Worm (Caenorhabditis elegans) whole organism, young adult: ENCODE data around the gene his-32.

ENCODE experiments used
- K11D2.4 ChIP-seq: fragments of 200-800 bp; sonication (Bioruptor generic); IDR thresholded peaks from 2 replicates; pipeline ENCODE4 v1.3.6; 2022; ENCODE audit warnings: missing genetic modification reagents, missing genetic modification characterization, missing compliant biosample characterization
- K12H6.12 ChIP-seq: fragments of 200-800 bp; sonication (Bioruptor generic); optimal IDR thresholded peaks from 2 replicates; lab custom pipeline; 2018; ENCODE audit warnings: mild to moderate bottlenecking, missing genetic modification characterization, missing compliant biosample characterization
- Y53F4B.3 ChIP-seq: fragments of 200-800 bp; sonication (Bioruptor generic); IDR thresholded peaks from 2 replicates; pipeline ENCODE4 v1.3.6; 2022; ENCODE audit warnings: missing genetic modification reagents, missing genetic modification characterization, missing compliant biosample characterization
- Y79H2A.3 ChIP-seq: fragments of 200-800 bp; sonication (Bioruptor generic); conservative IDR thresholded peaks from 2 replicates; pipeline ENCODE4 v1.3.6; 2022; ENCODE audit warnings: missing genetic modification reagents, missing genetic modification characterization, missing compliant biosample characterization
- aptf-2 ChIP-seq: fragments of 200-800 bp; sonication (Bioruptor generic); conservative IDR thresholded peaks from 2 replicates; pipeline ENCODE4 v1.3.6; 2022; ENCODE audit warnings: missing genetic modification reagents, missing genetic modification characterization, missing compliant biosample characterization
- hlh-12 ChIP-seq: sonication (generic microtip); optimal IDR thresholded peaks from 2 replicates; lab custom pipeline; 2016; ENCODE audit warnings: missing genetic modification characterization, missing compliant biosample characterization
- lin-54 ChIP-seq: fragments of 200-800 bp; sonication (Bioruptor generic); optimal IDR thresholded peaks from 2 replicates; lab custom pipeline; 2018; ENCODE audit warnings: mild to moderate bottlenecking, missing genetic modification characterization, missing compliant biosample characterization
- nhr-120 ChIP-seq: fragments of 200-800 bp; sonication (Bioruptor generic); IDR thresholded peaks from 2 replicates; pipeline ENCODE4 v1.3.6; 2022; ENCODE audit warnings: missing genetic modification characterization, missing compliant biosample characterization
- rec-8 ChIP-seq, 2 experiments: sonication (generic microtip); optimal IDR thresholded peaks; 2 replicates each; lab custom pipeline; 2016; ENCODE audit warnings: mild to moderate bottlenecking in 2 of 2, missing genetic modification characterization in 2 of 2, missing genetic modification reagents in 2 of 2, missing genotype in 2 of 2, missing biosample characterization in 1 of 2, missing compliant biosample characterization in 1 of 2, moderate library complexity in 1 of 2
- snpc-4 ChIP-seq, 5 experiments: fragments of 150-350 bp in 1 of 5; sonication (generic microtip) in 4 of 5; optimal IDR thresholded peaks; 2 replicates each; lab custom pipeline; 2014 to 2018; ENCODE audit warnings: missing genetic modification characterization in 5 of 5, missing biosample characterization in 3 of 5, antibody characterized with exemption in 2 of 5, mild to moderate bottlenecking in 2 of 5, missing compliant biosample characterization in 2 of 5, missing genotype in 2 of 5, moderate library complexity in 2 of 5, missing genetic modification reagents in 1 of 5
- tbx-9 ChIP-seq: sonication (generic microtip); optimal IDR thresholded peaks from 2 replicates; lab custom pipeline; 2016; ENCODE audit warnings: borderline replicate concordance, missing genetic modification characterization, inconsistent platforms, missing compliant biosample characterization
- xnd-1 ChIP-seq: sonication (generic microtip); optimal IDR thresholded peaks from 2 replicates; lab custom pipeline; 2016; ENCODE audit warnings: missing genotype, missing genetic modification reagents, missing genetic modification characterization, missing compliant biosample characterization
- ztf-6 ChIP-seq: fragments of 200-800 bp; sonication (Bioruptor generic); IDR thresholded peaks from 2 replicates; pipeline ENCODE4 v1.3.6; 2022; ENCODE audit warnings: missing genetic modification reagents, missing genetic modification characterization, missing compliant biosample characterization

DNA sequence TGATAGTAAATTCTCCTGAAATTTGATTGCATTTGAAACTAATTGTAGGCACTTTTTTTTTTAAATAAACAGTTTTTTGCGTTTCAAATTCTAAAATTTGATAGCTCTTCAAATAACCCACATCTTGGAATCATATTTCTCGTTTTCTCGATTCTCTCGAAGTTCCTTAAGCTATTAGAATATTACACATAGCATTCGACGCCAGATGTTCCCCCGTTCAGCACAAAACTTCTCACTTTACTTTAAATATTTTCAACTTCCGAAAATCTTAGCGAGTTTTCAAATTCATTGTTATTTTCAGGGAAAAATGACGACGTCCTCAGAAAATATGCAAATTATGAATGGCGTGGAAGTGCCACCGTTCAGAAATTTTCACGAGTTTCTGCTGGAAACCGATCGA lies 45.6 kb downstream of the his-32 start, which contains the start of gene praf-3:
- no peak for TF ChIP-seq Y53F4B.3 (GFP tag; lab: Robert Waterston, UW)
- TF ChIP-seq hlh-12 (tag; lab: Kevin White, UChicago) = no peak
- no peak for TF ChIP-seq lin-54 (GFP tag; lab: Kevin White, UChicago)
- TF ChIP-seq K11D2.4 (GFP tag; lab: Robert Waterston, UW) = no peak
- no peak for TF ChIP-seq tbx-9 (tag; lab: Kevin White, UChicago)
- no peak for TF ChIP-seq snpc-4 (GFP tag; optimal IDR thresholded peaks at IDR 0.05; lab: Kevin White, UChicago)
- no peak for TF ChIP-seq snpc-4 (tag; optimal IDR thresholded peaks at IDR 0.05; lab: Kevin White, UChicago)
- TF ChIP-seq nhr-120 = no peak
- no peak for TF ChIP-seq xnd-1
- no peak for TF ChIP-seq aptf-2 (GFP tag; lab: Robert Waterston, UW)
- TF ChIP-seq ztf-6 (GFP tag; lab: Robert Waterston, UW) = no peak
- no peak for TF ChIP-seq K12H6.12 (tag; lab: Kevin White, UChicago)
- TF ChIP-seq Y79H2A.3 = no peak
- no peak for TF ChIP-seq rec-8 (tag; optimal IDR thresholded peaks at IDR 0.05; lab: Kevin White, UChicago)
